Fruit fly (Drosophila melanogaster) whole organism, prepupa: ENCODE results near the gene CG9586.

Experiments used
- Eip93F ChIP-seq: fragments of 200-800 bp; sonication (Bioruptor generic); optimal IDR thresholded peaks from 2 replicates; lab custom pipeline; 2016; ENCODE audit warnings: missing biosample characterization, mild to moderate bottlenecking, missing genetic modification characterization
- dac ChIP-seq: fragments of 200-800 bp; sonication (Bioruptor generic); optimal IDR thresholded peaks from 2 replicates; lab custom pipeline; 2017; ENCODE audit warnings: missing biosample characterization, mild to moderate bottlenecking, missing genetic modification characterization
- fd85E ChIP-seq: fragments of 200-800 bp; sonication (Bioruptor generic); optimal IDR thresholded peaks from 3 replicates; lab custom pipeline; 2016; ENCODE audit warnings: missing biosample characterization, missing genetic modification characterization

DNA sequence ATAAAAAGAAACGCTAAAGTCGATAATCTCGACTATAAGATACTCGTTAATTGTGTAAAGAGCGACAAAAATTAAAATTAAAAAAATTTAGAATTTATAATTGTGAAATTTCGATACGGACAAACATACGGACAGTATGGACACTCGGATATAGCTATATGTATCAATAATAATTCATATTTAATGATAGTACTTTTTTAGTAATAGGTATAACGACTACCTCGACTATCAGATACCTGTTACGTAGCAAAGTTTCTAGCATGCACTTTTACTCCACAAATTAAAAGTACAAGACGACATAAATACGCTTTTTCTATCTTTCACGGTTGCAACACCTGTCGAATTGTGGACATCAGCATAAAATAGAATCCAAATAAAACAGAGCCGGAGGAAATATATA lies 6.6 kb upstream of the CG9586 start:
- TF ChIP-seq fd85E (GFP tag; lab: Kevin White, UChicago) (no peak), dac (GFP tag; lab: Kevin White, UChicago) (no peak), Eip93F (GFP tag; lab: Kevin White, UChicago) (no peak)
